Worm (Caenorhabditis elegans) whole organism, L4 larva: ENCODE data around the gene dpy-13.

Experiments used
- D1046.2 ChIP-seq: fragments of 200-800 bp; sonication (Bioruptor generic); IDR thresholded peaks from 2 replicates; pipeline ENCODE4 v1.3.6; 2022; ENCODE audit warnings: missing genetic modification characterization, missing compliant biosample characterization
- F10B5.3 ChIP-seq: sonication (generic microtip); optimal IDR thresholded peaks from 2 replicates; lab custom pipeline; 2016; ENCODE audit warnings: mild to moderate bottlenecking, missing genetic modification characterization, missing compliant biosample characterization
- F44E2.7 ChIP-seq: fragments of 200-800 bp; sonication (Bioruptor generic); IDR thresholded peaks from 2 replicates; pipeline ENCODE4 v2.1.2; 2022; ENCODE audit warnings: missing genetic modification characterization, missing compliant biosample characterization
- T26A8.4 ChIP-seq: fragments of 200-800 bp; sonication (Bioruptor generic); IDR thresholded peaks from 2 replicates; pipeline ENCODE4 v1.3.6; 2022; ENCODE audit warnings: missing genetic modification characterization, missing compliant biosample characterization
- Y48G9A.11 ChIP-seq: fragments of 200-800 bp; sonication (Bioruptor generic); IDR thresholded peaks from 2 replicates; pipeline ENCODE4 v1.3.6; 2022; ENCODE audit warnings: missing genetic modification reagents, missing genetic modification characterization, missing compliant biosample characterization
- Y5F2A.4 ChIP-seq: fragments of 200-800 bp; sonication (Bioruptor generic); optimal IDR thresholded peaks from 2 replicates; lab custom pipeline; 2018; ENCODE audit warnings: mild to moderate bottlenecking, missing genetic modification characterization, missing compliant biosample characterization
- aha-1 ChIP-seq: fragments of 150-350 bp; peaks from one replicate; lab custom pipeline; 2014; ENCODE audit warnings: missing biosample characterization, missing genetic modification characterization
- arid-1 ChIP-seq: fragments of 200-800 bp; sonication (Bioruptor generic); conservative IDR thresholded peaks from 2 replicates; pipeline ENCODE4 v1.3.6; 2022; ENCODE audit warnings: missing genetic modification reagents, missing genetic modification characterization, missing compliant biosample characterization
- ceh-32 ChIP-seq: sonication (generic microtip); optimal IDR thresholded peaks from 2 replicates; lab custom pipeline; 2016; ENCODE audit warnings: mild to moderate bottlenecking, missing genetic modification characterization, missing compliant biosample characterization; ENCODE audit not compliant: poor library complexity
- ceh-62 ChIP-seq: sonication (generic microtip); optimal IDR thresholded peaks from 2 replicates; lab custom pipeline; 2017; ENCODE audit warnings: missing biosample characterization, missing genetic modification characterization
- ces-1 ChIP-seq: fragments of 150-350 bp; sonication (generic microtip); optimal IDR thresholded peaks from 4 replicates; lab custom pipeline; 2014; ENCODE audit warnings: missing biosample characterization, missing genetic modification reagents, missing genetic modification characterization
- daf-16 ChIP-seq, 3 experiments: sonication (generic microtip); optimal IDR thresholded peaks; 2 replicates each; lab custom pipeline; 2016 to 2017; ENCODE audit warnings: missing genetic modification characterization in 3 of 3, missing genetic modification reagents in 3 of 3, mild to moderate bottlenecking in 2 of 3, missing compliant biosample characterization in 2 of 3, missing biosample characterization in 1 of 3, moderate library complexity in 1 of 3
- dmd-6 ChIP-seq: fragments of 200-800 bp; sonication (Bioruptor generic); IDR thresholded peaks from 2 replicates; pipeline ENCODE4 v1.3.6; 2022; ENCODE audit warnings: missing genetic modification reagents, missing genetic modification characterization, missing compliant biosample characterization
- dve-1 ChIP-seq: sonication (generic microtip); optimal IDR thresholded peaks from 2 replicates; lab custom pipeline; 2017; ENCODE audit warnings: antibody characterized with exemption, mild to moderate bottlenecking, missing genetic modification characterization, missing compliant biosample characterization; ENCODE audit not compliant: insufficient read depth
- egl-27 ChIP-seq: sonication (generic microtip); optimal IDR thresholded peaks from 3 replicates; lab custom pipeline; 2017; ENCODE audit warnings: missing biosample characterization, missing genetic modification reagents, missing genetic modification characterization
- fkh-10 ChIP-seq: fragments of 150-350 bp; optimal IDR thresholded peaks from 2 replicates; lab custom pipeline; 2014; ENCODE audit warnings: missing biosample characterization, missing genetic modification reagents, missing genetic modification characterization
- hif-1 ChIP-seq, 2 experiments: sonication (generic microtip); optimal IDR thresholded peaks; 2 replicates each; lab custom pipeline; 2016 to 2017; ENCODE audit warnings: missing compliant biosample characterization in 2 of 2, missing genetic modification characterization in 2 of 2, missing genetic modification reagents in 2 of 2, missing genotype in 2 of 2, mild to moderate bottlenecking in 1 of 2
- hlh-11 ChIP-seq: fragments of 200-800 bp; sonication (Bioruptor generic); optimal IDR thresholded peaks from 2 replicates; lab custom pipeline; 2018; ENCODE audit warnings: mild to moderate bottlenecking, missing genetic modification characterization, missing compliant biosample characterization
- hlh-30 ChIP-seq: sonication (generic microtip); optimal IDR thresholded peaks from 2 replicates; lab custom pipeline; 2017; ENCODE audit warnings: antibody characterized with exemption, mild to moderate bottlenecking, missing genetic modification characterization, missing compliant biosample characterization; ENCODE audit not compliant: insufficient read depth
- hmg-1.1 ChIP-seq: fragments of 200-800 bp; sonication (Bioruptor generic); IDR thresholded peaks from 2 replicates; pipeline ENCODE4 v1.3.6; 2022; ENCODE audit warnings: missing genetic modification reagents, missing genetic modification characterization, missing compliant biosample characterization
- lim-7 ChIP-seq: fragments of 200-800 bp; sonication (Bioruptor generic); IDR thresholded peaks from 2 replicates; pipeline ENCODE4 v1.3.6; 2022; ENCODE audit warnings: missing genetic modification characterization, missing compliant biosample characterization
- lir-3 ChIP-seq: sonication (generic microtip); optimal IDR thresholded peaks from 2 replicates; lab custom pipeline; 2016; ENCODE audit warnings: mild to moderate bottlenecking, missing genetic modification characterization, missing compliant biosample characterization
- mdl-1 ChIP-seq, 2 experiments: fragments of 150-350 bp in 1 of 2; sonication (generic microtip) in 1 of 2; optimal IDR thresholded peaks; 2 replicates each; lab custom pipeline; 2014 to 2017; ENCODE audit warnings: missing biosample characterization in 2 of 2, missing genetic modification characterization in 2 of 2
- mep-1 ChIP-seq: fragments of 150-350 bp; sonication (generic microtip); optimal IDR thresholded peaks from 3 replicates; lab custom pipeline; 2014; ENCODE audit warnings: missing biosample characterization, missing genetic modification characterization
- mes-2 ChIP-seq: sonication (generic microtip); optimal IDR thresholded peaks from 2 replicates; lab custom pipeline; 2016; ENCODE audit warnings: missing genotype, mild to moderate bottlenecking, missing genetic modification characterization, missing compliant biosample characterization; ENCODE audit not compliant: poor library complexity, severe bottlenecking
- mxl-3 ChIP-seq: fragments of 200-800 bp; sonication (Bioruptor generic); optimal IDR thresholded peaks from 2 replicates; lab custom pipeline; 2018; ENCODE audit warnings: mild to moderate bottlenecking, missing genetic modification characterization, missing compliant biosample characterization
- nhr-10 ChIP-seq: fragments of 150-350 bp; optimal IDR thresholded peaks from 2 replicates; lab custom pipeline; 2014; ENCODE audit warnings: missing biosample characterization, missing genetic modification characterization
- nhr-25 ChIP-seq: sonication (generic microtip); optimal IDR thresholded peaks from 2 replicates; lab custom pipeline; 2017; ENCODE audit warnings: missing genetic modification characterization, mild to moderate bottlenecking, missing compliant biosample characterization, antibody characterized with exemption, moderate library complexity, borderline replicate concordance; ENCODE audit not compliant: insufficient read depth
- nhr-28 ChIP-seq: fragments of 150-350 bp; optimal IDR thresholded peaks from 2 replicates; lab custom pipeline; 2014; ENCODE audit warnings: missing biosample characterization, missing genetic modification characterization
- nhr-41 ChIP-seq: fragments of 200-800 bp; sonication (Bioruptor generic); IDR thresholded peaks from 2 replicates; pipeline ENCODE4 v1.3.6; 2022; ENCODE audit warnings: missing genetic modification reagents, missing genetic modification characterization, missing compliant biosample characterization
- nhr-48 ChIP-seq: sonication (generic microtip); optimal IDR thresholded peaks from 2 replicates; lab custom pipeline; 2016; ENCODE audit warnings: mild to moderate bottlenecking, missing genetic modification characterization, missing compliant biosample characterization
- nhr-77 ChIP-seq: fragments of 150-350 bp; optimal IDR thresholded peaks from 2 replicates; lab custom pipeline; 2014; ENCODE audit warnings: missing biosample characterization, missing genetic modification characterization
- set-16 ChIP-seq: fragments of 200-800 bp; sonication (Bioruptor generic); IDR thresholded peaks from 2 replicates; pipeline ENCODE4 v1.3.6; 2022; ENCODE audit warnings: missing genetic modification reagents, missing genetic modification characterization, missing compliant biosample characterization
- tag-97 ChIP-seq: fragments of 200-800 bp; sonication (Bioruptor generic); IDR thresholded peaks from 2 replicates; pipeline ENCODE4 v1.3.6; 2022; ENCODE audit warnings: missing genetic modification characterization, missing compliant biosample characterization
- unc-62 ChIP-seq, 3 experiments: fragments of 150-350 bp in 1 of 3; sonication (generic microtip); optimal IDR thresholded peaks in 2 of 3; peaks in 1 of 3; 1 replicate in 1 of 3; 2 replicates in 2 of 3; lab custom pipeline; 2014 to 2017; ENCODE audit warnings: missing biosample characterization in 3 of 3, missing genetic modification characterization in 3 of 3, missing genetic modification reagents in 3 of 3, missing genotype in 1 of 3
- vab-7 ChIP-seq: fragments of 200-800 bp; sonication (Bioruptor generic); IDR thresholded peaks from 2 replicates; pipeline ENCODE4 v1.3.6; 2022; ENCODE audit warnings: missing genetic modification reagents, missing genetic modification characterization, missing compliant biosample characterization

dpy-13 gene

ce11 chrIV:4215349-4215748 lies 20.1 kb upstream of the dpy-13 start (continued):
- TF ChIP-seq arid-1 (GFP tag; lab: Robert Waterston, UW) (no peak), nhr-41 (GFP tag; lab: Robert Waterston, UW) (no peak), hif-1 (tag; optimal IDR thresholded peaks at IDR 0.05; lab: Kevin White, UChicago) (peak in 1 of 2 experiments; percentile 57), nhr-77 (no peak), set-16 (no peak), Y5F2A.4 (GFP tag; lab: Kevin White, UChicago) (no peak), nhr-10 (tag; lab: Kevin White, UChicago) (peak; percentile 60), nhr-28 (peak; percentile 90), lim-7 (no peak), dmd-6 (peak; percentile 53), mes-2 (peak; percentile 35), tag-97 (GFP tag; lab: Robert Waterston, UW) (0 out of 2 replicates have a peak, but pooled peaks have one; percentile 44), mep-1 (tag; lab: Kevin White, UChicago) (peak; percentile 80), ces-1 (GFP tag; lab: Kevin White, UChicago) (no peak), F10B5.3 (no peak), fkh-10 (GFP tag; lab: Kevin White, UChicago) (peak; percentile 28), aha-1 (tag; lab: Kevin White, UChicago) (peak; percentile 37)
- TF ChIP-seq, all 104 proteins: peak for 27

DNA sequence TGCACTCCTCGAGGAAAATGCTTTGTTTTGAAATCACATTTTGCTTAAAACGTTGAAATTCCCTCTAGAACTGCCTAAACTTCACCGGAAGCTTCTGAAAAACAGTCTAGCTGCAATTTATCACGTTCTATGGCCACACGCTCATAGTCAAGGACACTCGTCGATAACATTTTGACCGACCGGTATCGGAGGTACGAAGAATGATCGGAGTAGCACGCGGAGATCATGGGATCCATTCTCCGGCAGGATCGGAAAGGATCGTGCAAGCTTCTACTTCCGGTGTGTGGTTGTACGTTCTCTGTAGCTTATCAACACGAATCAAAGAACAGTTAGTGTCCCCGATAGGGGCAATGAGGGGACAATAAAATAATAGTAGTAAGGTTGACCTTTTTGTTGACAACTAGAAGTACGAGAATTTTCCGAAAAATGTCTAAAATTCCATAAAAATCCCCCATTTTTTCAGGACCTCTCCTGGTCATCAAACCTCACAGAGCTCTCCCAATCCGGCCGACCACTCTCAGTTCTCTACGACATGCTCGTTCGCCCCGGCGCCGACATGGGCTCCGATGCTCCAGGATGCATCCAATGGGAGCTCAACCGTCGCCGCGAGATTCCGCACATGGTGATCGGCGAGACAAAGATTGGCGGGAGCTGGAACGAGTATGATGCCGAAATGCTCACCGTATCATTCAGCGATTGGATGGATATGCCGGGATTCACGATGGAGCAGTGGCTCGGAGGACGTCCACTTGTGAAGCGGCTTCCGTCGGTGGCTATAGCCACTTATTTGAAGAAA lies 19.1 kb upstream of the dpy-13 start:
- TF ChIP-seq egl-27 (tag; lab: Kevin White, UChicago) (no peak), daf-16 (GFP tag; optimal IDR thresholded peaks at IDR 0.05; lab: Kevin White, UChicago) (no peak), daf-16 (tag; optimal IDR thresholded peaks at IDR 0.05; lab: Kevin White, UChicago) (peak; percentile 38), nhr-48 (tag; lab: Kevin White, UChicago) (peak; percentile 47), mes-2 (peak; percentile 28), T26A8.4 (GFP tag; lab: Robert Waterston, UW) (no peak), mxl-3 (peak; percentile 22), hlh-30 (tag; lab: Kevin White, UChicago) (peak; percentile 85), vab-7 (GFP tag; lab: Robert Waterston, UW) (no peak), dve-1 (peak; percentile 47), hmg-1.1 (GFP tag; lab: Robert Waterston, UW) (no peak), unc-62 (GFP tag; optimal IDR thresholded peaks at IDR 0.05 in 1 of 2; lab: Kevin White, UChicago) (peak in 1 of 2 experiments; percentile 74), unc-62 (tag; optimal IDR thresholded peaks at IDR 0.05; lab: Kevin White, UChicago) (no peak), mep-1 (tag; lab: Kevin White, UChicago) (peak; percentile 29), hif-1 (tag; optimal IDR thresholded peaks at IDR 0.05; lab: Kevin White, UChicago) (peak; percentile 55 to 71), Y48G9A.11 (no peak), ceh-62 (tag; lab: Kevin White, UChicago) (no peak), dmd-6 (peak; percentile 20), nhr-25 (tag; lab: Kevin White, UChicago) (peak; percentile 37), hlh-11 (tag; lab: Kevin White, UChicago) (peak; percentile 62), lir-3 (tag; lab: Kevin White, UChicago) (no peak), nhr-28 (peak; percentile 86), set-16 (peak; percentile 84), mdl-1 (tag; optimal IDR thresholded peaks at IDR 0.05; lab: Kevin White, UChicago) (peak in 1 of 2 experiments; percentile 66), F44E2.7 (GFP tag; lab: Robert Waterston, UW) (0 out of 2 replicates have a peak, but pooled peaks have one; percentile 4), ceh-32 (tag; lab: Kevin White, UChicago) (no peak), aha-1 (tag; lab: Kevin White, UChicago) (peak; percentile 98), D1046.2 (GFP tag; lab: Robert Waterston, UW) (no peak)
- TF ChIP-seq, all 104 proteins: peak for 17
